Fruit fly (Drosophila melanogaster): ENCODE measurements around the gene CG11586.

Gene CG11586

DNA sequence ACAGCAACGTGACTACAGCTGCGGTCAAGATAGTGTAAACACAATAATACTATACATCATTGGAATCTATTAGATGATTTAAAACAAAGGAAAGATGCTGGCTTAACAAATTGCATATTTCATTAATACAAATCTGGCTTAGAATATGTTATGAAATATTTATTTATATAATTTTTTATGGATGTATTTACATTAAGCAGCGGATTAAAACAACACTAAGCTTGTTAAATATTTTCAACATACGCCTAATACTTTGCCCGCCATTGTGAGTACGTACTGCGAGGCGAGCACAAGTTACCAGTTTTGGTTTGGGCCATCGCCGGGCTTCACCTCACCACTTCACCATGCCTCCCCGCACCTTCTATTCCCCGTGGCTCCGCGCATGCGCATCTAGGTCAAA lies 7.7 kb upstream of the CG11586 start (continued):
- no peak for TF ChIP-seq N (GFP tag; optimal IDR thresholded peaks at IDR 0.05)
- TF ChIP-seq psq (GFP tag; optimal IDR thresholded peaks at IDR 0.05): peak; percentile 75
- no peak for TF ChIP-seq Dfd (GFP tag; optimal IDR thresholded peaks at IDR 0.05)

DNA sequence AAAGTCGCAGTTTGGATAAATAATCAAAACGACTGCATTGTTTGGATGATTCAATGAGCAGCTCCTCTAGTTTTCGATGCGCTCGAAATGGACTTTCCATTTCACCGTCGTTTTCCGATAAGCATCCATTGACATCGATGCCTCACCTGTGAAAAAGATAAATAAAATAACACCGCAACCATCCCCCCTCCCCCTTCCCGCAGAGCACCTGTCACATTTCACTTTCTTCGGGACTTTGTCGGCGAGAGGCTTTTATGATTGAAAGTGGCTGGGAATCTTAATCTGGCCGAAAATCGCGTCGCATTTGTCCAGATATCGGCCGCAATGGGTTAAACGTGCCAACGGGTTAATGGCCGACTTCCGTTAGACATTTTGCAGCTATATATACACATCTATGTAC lies 6.9 kb upstream of the CG11586 start:
- TF ChIP-seq CG9705 (GFP tag; optimal IDR thresholded peaks at IDR 0.05) (no peak), fru (GFP tag; optimal IDR thresholded peaks at IDR 0.05) (no peak), Dfd (GFP tag; optimal IDR thresholded peaks at IDR 0.05) (no peak), Myc (optimal IDR thresholded peaks at IDR 0.05) (no peak), woc (GFP tag; optimal IDR thresholded peaks at IDR 0.05) (no peak), tai (GFP tag; optimal IDR thresholded peaks at IDR 0.05) (no peak), rgr (GFP tag; optimal IDR thresholded peaks at IDR 0.05) (no peak), Hr83 (GFP tag; optimal IDR thresholded peaks at IDR 0.05; ENCODE audit: poor library complexity, severe bottlenecking) (no peak), HLH106 (tag; optimal IDR thresholded peaks at IDR 0.05) (no peak), Hnf4 (GFP tag; optimal IDR thresholded peaks at IDR 0.05) (no peak), Dif (GFP tag; optimal IDR thresholded peaks at IDR 0.05; ENCODE audit: partially characterized antibody) (no peak)

DNA sequence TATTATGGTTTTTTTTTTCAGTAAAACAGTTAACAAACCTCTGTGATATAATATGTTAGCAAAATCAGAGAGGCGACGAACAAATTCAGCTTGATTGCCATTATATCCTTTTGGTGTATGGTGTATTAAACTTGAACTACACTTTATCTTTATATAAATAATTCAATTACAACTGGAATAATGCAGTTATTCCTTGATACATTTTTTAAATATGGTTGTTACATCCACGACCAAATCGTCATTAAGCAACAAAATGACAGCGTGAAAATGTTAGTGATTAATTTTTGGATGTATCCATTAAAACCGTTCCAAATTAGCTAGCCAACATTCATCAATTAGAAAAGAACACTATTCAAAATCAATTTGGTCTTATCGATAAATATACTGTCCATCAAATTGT lies 5.1 kb upstream of the CG11586 start, which contains the start of gene CG33764:
Gene CG33764, minus strand, starts transcription at position 101 of the 400 bp plus-strand sequence.
- TF ChIP-seq CrebA (GFP tag; optimal IDR thresholded peaks at IDR 0.05; ENCODE audit: borderline replicate concordance) (no peak), Mio (GFP tag; optimal IDR thresholded peaks at IDR 0.05) (no peak), dl (GFP tag; optimal IDR thresholded peaks at IDR 0.05; ENCODE audit: insufficient read depth in 1 of 2, partially characterized antibody in 2 of 2) (no peak), tai (GFP tag; optimal IDR thresholded peaks at IDR 0.05) (no peak), brk (GFP tag; optimal IDR thresholded peaks at IDR 0.05) (no peak), usp (GFP tag; optimal IDR thresholded peaks at IDR 0.05) (no peak), Vsx2 (GFP tag; optimal IDR thresholded peaks at IDR 0.05; ENCODE audit: partially characterized antibody) (no peak), HLH106 (tag; optimal IDR thresholded peaks at IDR 0.05) (no peak), woc (GFP tag; optimal IDR thresholded peaks at IDR 0.05) (no peak), Dif (GFP tag; optimal IDR thresholded peaks at IDR 0.05; ENCODE audit: partially characterized antibody) (no peak), pan (optimal IDR thresholded peaks at IDR 0.05) (no peak), ey (GFP tag; optimal IDR thresholded peaks at IDR 0.05) (no peak)

DNA sequence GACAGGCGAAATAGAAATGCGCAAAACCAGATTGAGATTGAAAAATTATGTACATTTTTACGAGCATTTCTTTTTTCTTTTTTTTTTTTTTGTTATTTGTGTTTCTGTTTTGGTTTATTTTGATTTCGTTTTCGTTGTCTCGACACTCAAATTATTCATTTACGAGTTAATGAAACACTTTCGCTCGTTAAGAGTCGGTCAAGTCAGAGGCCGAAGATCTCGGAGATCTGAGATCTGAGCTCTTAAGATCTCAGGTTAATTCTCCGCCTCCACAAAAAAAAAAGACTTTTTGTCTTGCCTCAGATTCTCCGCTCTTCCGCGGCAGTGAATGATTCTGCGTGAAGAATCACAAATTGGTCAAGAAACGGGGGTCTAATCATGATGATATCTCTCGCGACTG lies 3.6 kb upstream of the CG11586 start:
- TF ChIP-seq CG32264 (GFP tag; optimal IDR thresholded peaks at IDR 0.05): no peak
- TF ChIP-seq Myc (optimal IDR thresholded peaks at IDR 0.05): no peak
- no peak for TF ChIP-seq jim (GFP tag; optimal IDR thresholded peaks at IDR 0.05)
- no peak for TF ChIP-seq fru (GFP tag; optimal IDR thresholded peaks at IDR 0.05)
- TF ChIP-seq Dif (GFP tag; optimal IDR thresholded peaks at IDR 0.05; ENCODE audit: partially characterized antibody): no peak
- no peak for TF ChIP-seq CG9705 (GFP tag; optimal IDR thresholded peaks at IDR 0.05)
- no peak for TF ChIP-seq dmrt93B (GFP tag; optimal IDR thresholded peaks at IDR 0.05)
- TF ChIP-seq GATAd (GFP tag; optimal IDR thresholded peaks at IDR 0.05): no peak
- no peak for TF ChIP-seq Mio (GFP tag; optimal IDR thresholded peaks at IDR 0.05)
- no peak for TF ChIP-seq Vsx2 (GFP tag; optimal IDR thresholded peaks at IDR 0.05; ENCODE audit: partially characterized antibody)
- no peak for TF ChIP-seq br (GFP tag; optimal IDR thresholded peaks at IDR 0.05)
- TF ChIP-seq dsf (GFP tag; optimal IDR thresholded peaks at IDR 0.05; ENCODE audit: borderline replicate concordance): no peak
- no peak for TF ChIP-seq tai (GFP tag; optimal IDR thresholded peaks at IDR 0.05)
- TF ChIP-seq CrebA (GFP tag; optimal IDR thresholded peaks at IDR 0.05; ENCODE audit: borderline replicate concordance): no peak
- no peak for TF ChIP-seq HLH106 (tag; optimal IDR thresholded peaks at IDR 0.05)
- no peak for TF ChIP-seq Hnf4 (GFP tag; optimal IDR thresholded peaks at IDR 0.05)
- no peak for TF ChIP-seq Sp1 (GFP tag; optimal IDR thresholded peaks at IDR 0.05)
- no peak for TF ChIP-seq Rel (GFP tag; optimal IDR thresholded peaks at IDR 0.05)
- TF ChIP-seq Rel (tag; optimal IDR thresholded peaks at IDR 0.05): no peak

DNA sequence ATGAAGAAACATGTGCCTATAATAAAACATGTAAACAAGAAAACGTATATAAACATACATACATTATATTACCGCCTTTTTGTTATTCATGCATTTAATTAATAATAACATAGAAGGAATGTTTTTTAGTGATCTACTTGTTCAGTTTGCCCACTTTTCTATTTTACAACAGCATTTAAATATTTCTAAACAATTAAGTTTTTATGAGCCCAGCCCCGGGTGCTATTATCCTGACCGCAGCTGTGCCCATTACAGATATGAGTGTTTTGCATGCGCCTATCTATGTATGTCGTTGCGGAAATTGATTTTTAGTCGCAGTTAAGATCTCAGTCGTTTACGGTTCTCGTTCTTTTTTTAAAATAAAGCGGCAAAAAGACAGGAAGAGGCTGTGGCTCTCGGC lies 2.7 kb upstream of the CG11586 start:
- TF ChIP-seq usp (GFP tag; optimal IDR thresholded peaks at IDR 0.05): no peak
- TF ChIP-seq lola (GFP tag; optimal IDR thresholded peaks at IDR 0.05): no peak

DNA sequence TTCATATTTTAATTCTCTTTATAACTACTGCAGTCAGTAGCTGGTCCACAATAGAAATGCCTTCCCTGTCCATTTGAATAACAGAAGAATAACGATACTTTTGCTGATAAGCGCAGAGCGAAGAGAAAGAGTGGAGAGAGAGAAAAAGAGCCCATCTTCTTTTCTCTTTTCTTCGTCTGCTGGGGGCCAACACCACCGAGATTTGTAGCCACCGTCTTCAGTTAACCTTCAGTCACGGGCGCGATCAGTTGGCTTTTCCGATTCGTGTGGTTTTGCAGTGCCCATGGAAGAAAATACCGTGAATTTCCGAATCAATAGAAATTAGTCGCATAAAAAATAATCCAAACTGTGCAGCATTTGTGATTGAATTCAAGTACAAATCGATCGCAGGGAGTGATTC lies 1.2 kb upstream of the CG11586 start, which contains the start of gene CG1273:
Gene CG1273, plus strand, starts transcription at position 218 of the 400 bp plus-strand sequence.
- no peak for TF ChIP-seq OdsH (GFP tag; optimal IDR thresholded peaks at IDR 0.05)
- no peak for TF ChIP-seq Hr78 (GFP tag; optimal IDR thresholded peaks at IDR 0.05)
- TF ChIP-seq psq (GFP tag; optimal IDR thresholded peaks at IDR 0.05): no peak
- TF ChIP-seq CG32264 (GFP tag; optimal IDR thresholded peaks at IDR 0.05): no peak
- TF ChIP-seq sv (GFP tag; optimal IDR thresholded peaks at IDR 0.05): no peak
- TF ChIP-seq Mio (GFP tag; optimal IDR thresholded peaks at IDR 0.05): no peak
- TF ChIP-seq br (GFP tag; optimal IDR thresholded peaks at IDR 0.05): no peak

All from whole organism, wandering third instar larva.